Worm (Caenorhabditis elegans): ENCODE measurements around the gene srx-66.

srx-66 gene

ce11 chrV:3970410-3970809 is 51.0 kb downstream of the srx-66 start, which contains the start of gene cyp-34A9:
TSS of gene cyp-34A9 (minus strand) at chrV:3970540.
- TF ChIP-seq F13C5.2 (tag; optimal IDR thresholded peaks at IDR 0.05) (no peak), tbx-11 (GFP tag; IDR thresholded peaks at IDR 0.05) (no peak), hnd-1 (tag; optimal IDR thresholded peaks at IDR 0.05) (no peak), sea-1 (GFP tag; conservative IDR thresholded peaks at IDR 0.05) (no peak), ceh-36 (tag; optimal IDR thresholded peaks at IDR 0.05) (no peak), tbx-37 (GFP tag; conservative IDR thresholded peaks at IDR 0.05) (no peak), flt-1 (GFP tag; IDR thresholded peaks at IDR 0.05) (no peak), pes-1 (GFP tag; IDR thresholded peaks at IDR 0.05) (no peak), ceh-13 (GFP tag; optimal IDR thresholded peaks at IDR 0.05) (no peak), hmbx-1 (tag; optimal IDR thresholded peaks at IDR 0.05) (no peak), scrt-1 (GFP tag; IDR thresholded peaks at IDR 0.05) (no peak), hmg-4 (GFP tag; optimal IDR thresholded peaks at IDR 0.05) (no peak), aly-1 (tag; optimal IDR thresholded peaks at IDR 0.05) (no peak), ama-1 (optimal IDR thresholded peaks at IDR 0.05) (no peak)

All from whole organism, early embryonic.